Worm (Caenorhabditis elegans) whole organism, L1 larva: ENCODE data around the gene pap-1.

Experiments
- Y116A8C.19 ChIP-seq: sonication (generic microtip); optimal IDR thresholded peaks from 2 replicates; lab custom pipeline; 2016; ENCODE audit warnings: missing compliant biosample characterization, missing genetic modification characterization, borderline replicate concordance
- alr-1 ChIP-seq: fragments of 200-800 bp; sonication (Bioruptor generic); optimal IDR thresholded peaks from 2 replicates; lab custom pipeline; 2018; ENCODE audit warnings: borderline replicate concordance, mild to moderate bottlenecking, missing genetic modification characterization, missing compliant biosample characterization
- ceh-63 ChIP-seq: fragments of 200-800 bp; sonication (Bioruptor generic); optimal IDR thresholded peaks from 2 replicates; lab custom pipeline; 2018; ENCODE audit warnings: mild to moderate bottlenecking, missing genetic modification characterization, missing compliant biosample characterization
- ceh-82 ChIP-seq, 3 experiments: fragments of 150-350 bp in 1 of 3; sonication (generic microtip) in 2 of 3; optimal IDR thresholded peaks; 2 replicates each; lab custom pipeline; 2014 to 2017; ENCODE audit warnings: missing biosample characterization in 3 of 3, missing genetic modification characterization in 3 of 3
- ceh-88 ChIP-seq: fragments of 200-800 bp; sonication (Bioruptor generic); IDR thresholded peaks from 2 replicates; pipeline ENCODE4 v1.3.6; 2022; ENCODE audit warnings: missing genetic modification characterization, missing compliant biosample characterization
- dpl-1 ChIP-seq, 3 experiments: fragments of 150-350 bp in 2 of 3; sonication (generic microtip) in 1 of 3; optimal IDR thresholded peaks; 2 replicates each; lab custom pipeline; 2014 to 2017; ENCODE audit warnings: missing biosample characterization in 3 of 3, missing genetic modification characterization in 3 of 3, missing genetic modification reagents in 3 of 3
- efl-1 ChIP-seq, 4 experiments: fragments of 150-350 bp; optimal IDR thresholded peaks in 3 of 4; peaks in 1 of 4; 1 replicate in 1 of 4; 2 replicates in 3 of 4; lab custom pipeline; 2014; ENCODE audit warnings: missing biosample characterization in 2 of 4, missing genetic modification characterization in 2 of 4, missing genetic modification reagents in 2 of 4
- egl-27 ChIP-seq, 2 experiments: fragments of 150-350 bp in 1 of 2; sonication (generic microtip); optimal IDR thresholded peaks; 3 replicates each; lab custom pipeline; 2017 to 2018; ENCODE audit warnings: missing biosample characterization in 2 of 2, missing genetic modification characterization in 2 of 2, missing genetic modification reagents in 2 of 2
- elt-2 ChIP-seq: sonication (generic microtip); optimal IDR thresholded peaks from 2 replicates; lab custom pipeline; 2016; ENCODE audit warnings: missing genetic modification characterization, mild to moderate bottlenecking, inconsistent platforms, missing compliant biosample characterization, missing genetic modification reagents
- elt-3 ChIP-seq, 6 experiments: fragments of 150-350 bp in 1 of 6; sonication (generic microtip); optimal IDR thresholded peaks; 2 replicates each; lab custom pipeline; 2017 to 2018; ENCODE audit warnings: missing biosample characterization in 6 of 6, missing genetic modification characterization in 6 of 6, inconsistent platforms in 1 of 6
- ets-5 ChIP-seq: fragments of 200-800 bp; sonication (Bioruptor generic); IDR thresholded peaks from 2 replicates; pipeline ENCODE4 v1.3.6; 2022; ENCODE audit warnings: missing genetic modification characterization, missing compliant biosample characterization
- fkh-4 ChIP-seq: sonication (generic microtip); optimal IDR thresholded peaks from 2 replicates; lab custom pipeline; 2016; ENCODE audit warnings: missing compliant biosample characterization, missing genetic modification characterization, borderline replicate concordance
- fos-1 ChIP-seq: fragments of 150-350 bp; optimal IDR thresholded peaks from 2 replicates; lab custom pipeline; 2014; ENCODE audit warnings: missing biosample characterization, missing genetic modification characterization
- grh-1 ChIP-seq: fragments of 200-800 bp; sonication (Bioruptor generic); IDR thresholded peaks from 2 replicates; pipeline ENCODE4 v1.3.6; 2022; ENCODE audit warnings: missing genetic modification reagents, missing genetic modification characterization, missing compliant biosample characterization
- hlh-17 ChIP-seq: fragments of 200-800 bp; sonication (Bioruptor generic); optimal IDR thresholded peaks from 2 replicates; lab custom pipeline; 2018; ENCODE audit warnings: missing genetic modification characterization, mild to moderate bottlenecking, missing compliant biosample characterization, moderate library complexity, borderline replicate concordance
- hlh-4 ChIP-seq: sonication (generic microtip); optimal IDR thresholded peaks from 2 replicates; lab custom pipeline; 2016; ENCODE audit warnings: mild to moderate bottlenecking, missing genetic modification characterization, missing compliant biosample characterization
- jun-1 ChIP-seq: fragments of 150-350 bp; optimal IDR thresholded peaks from 2 replicates; lab custom pipeline; 2014; ENCODE audit warnings: missing biosample characterization, missing genetic modification reagents, missing genetic modification characterization
- lin-13 ChIP-seq: fragments of 150-350 bp; optimal IDR thresholded peaks from 2 replicates; lab custom pipeline; 2014; ENCODE audit warnings: missing biosample characterization, missing genetic modification reagents, missing genetic modification characterization
- lin-14 ChIP-seq: fragments of 200-800 bp; sonication (Bioruptor generic); optimal IDR thresholded peaks from 2 replicates; lab custom pipeline; 2018; ENCODE audit warnings: mild to moderate bottlenecking, missing genetic modification characterization, moderate library complexity, missing compliant biosample characterization
- lin-15B ChIP-seq: fragments of 150-350 bp; sonication (generic microtip); optimal IDR thresholded peaks from 3 replicates; lab custom pipeline; 2014; ENCODE audit warnings: missing biosample characterization, missing genetic modification characterization
- lin-35 ChIP-seq, 2 experiments: fragments of 150-350 bp; optimal IDR thresholded peaks; 2 replicates each; lab custom pipeline; 2014; ENCODE audit warnings: missing biosample characterization in 2 of 2, missing genetic modification characterization in 2 of 2, missing genetic modification reagents in 2 of 2
- lin-39 ChIP-seq: fragments of 150-350 bp; optimal IDR thresholded peaks from 2 replicates; lab custom pipeline; 2014; ENCODE audit warnings: missing biosample characterization, missing genetic modification reagents, missing genetic modification characterization
- lir-3 ChIP-seq: sonication (generic microtip); optimal IDR thresholded peaks from 2 replicates; lab custom pipeline; 2016; ENCODE audit warnings: mild to moderate bottlenecking, missing genetic modification characterization, moderate library complexity, missing compliant biosample characterization; ENCODE audit not compliant: poor library complexity
- lsy-2 ChIP-seq, 2 experiments: fragments of 150-350 bp; optimal IDR thresholded peaks; 2 replicates each; lab custom pipeline; 2014; ENCODE audit warnings: missing biosample characterization in 2 of 2, missing genetic modification characterization in 2 of 2
- mab-9 ChIP-seq: fragments of 200-800 bp; sonication (Bioruptor generic); IDR thresholded peaks from 2 replicates; pipeline ENCODE4 v1.3.6; 2022; ENCODE audit warnings: missing genetic modification reagents, missing genetic modification characterization, missing compliant biosample characterization
- mep-1 ChIP-seq: fragments of 150-350 bp; optimal IDR thresholded peaks from 2 replicates; lab custom pipeline; 2014; ENCODE audit warnings: missing biosample characterization, missing genetic modification characterization
- nhr-12 ChIP-seq: sonication (generic microtip); optimal IDR thresholded peaks from 2 replicates; lab custom pipeline; 2017; ENCODE audit warnings: missing biosample characterization, missing genetic modification characterization
- nhr-20 ChIP-seq: sonication (generic microtip); optimal IDR thresholded peaks from 2 replicates; lab custom pipeline; 2016; ENCODE audit warnings: mild to moderate bottlenecking, missing genetic modification characterization, missing compliant biosample characterization
- nhr-237 ChIP-seq: fragments of 150-350 bp; optimal IDR thresholded peaks from 2 replicates; lab custom pipeline; 2014; ENCODE audit warnings: missing biosample characterization, missing genetic modification characterization
- nhr-28 ChIP-seq: fragments of 150-350 bp; optimal IDR thresholded peaks from 2 replicates; lab custom pipeline; 2014; ENCODE audit warnings: missing biosample characterization, missing genetic modification characterization
- nhr-47 ChIP-seq: sonication (generic microtip); optimal IDR thresholded peaks from 2 replicates; lab custom pipeline; 2016; ENCODE audit warnings: mild to moderate bottlenecking, missing genetic modification characterization, moderate library complexity, missing compliant biosample characterization
- nhr-76 ChIP-seq: sonication (generic microtip); optimal IDR thresholded peaks from 2 replicates; lab custom pipeline; 2017; ENCODE audit warnings: missing biosample characterization, missing genetic modification characterization
- nhr-77 ChIP-seq: fragments of 150-350 bp; optimal IDR thresholded peaks from 2 replicates; lab custom pipeline; 2014; ENCODE audit warnings: missing biosample characterization, missing genetic modification characterization
- nhr-84 ChIP-seq: sonication (generic microtip); optimal IDR thresholded peaks from 2 replicates; lab custom pipeline; 2017; ENCODE audit warnings: missing biosample characterization, missing genetic modification characterization
- nhr-85 ChIP-seq: sonication (generic microtip); peaks from one replicate; lab custom pipeline; 2016; ENCODE audit warnings: missing genetic modification characterization, inconsistent platforms, missing compliant biosample characterization
- pag-3 ChIP-seq: sonication (generic microtip); optimal IDR thresholded peaks from 2 replicates; lab custom pipeline; 2017; ENCODE audit warnings: missing genetic modification characterization, mild to moderate bottlenecking, missing compliant biosample characterization, antibody characterized with exemption, borderline replicate concordance; ENCODE audit not compliant: insufficient read depth
- pax-3 ChIP-seq: fragments of 200-800 bp; sonication (Bioruptor generic); optimal IDR thresholded peaks from 2 replicates; lab custom pipeline; 2018; ENCODE audit warnings: mild to moderate bottlenecking, missing genetic modification characterization, moderate library complexity, missing compliant biosample characterization
- pqm-1 ChIP-seq: sonication (generic microtip); optimal IDR thresholded peaks from 3 replicates; lab custom pipeline; 2017; ENCODE audit warnings: missing biosample characterization, missing genetic modification characterization
- rnt-1 ChIP-seq: sonication (generic microtip); optimal IDR thresholded peaks from 2 replicates; lab custom pipeline; 2016; ENCODE audit warnings: mild to moderate bottlenecking, missing genetic modification characterization, moderate library complexity, missing compliant biosample characterization
- skn-1 ChIP-seq: fragments of 150-350 bp; optimal IDR thresholded peaks from 2 replicates; lab custom pipeline; 2014; ENCODE audit warnings: missing biosample characterization, missing genetic modification characterization
- snu-23 ChIP-seq: sonication (generic microtip); optimal IDR thresholded peaks from 2 replicates; lab custom pipeline; 2016; ENCODE audit warnings: missing genetic modification characterization, missing compliant biosample characterization
- sox-4 ChIP-seq: sonication (generic microtip); optimal IDR thresholded peaks from 2 replicates; lab custom pipeline; 2016; ENCODE audit warnings: missing genetic modification characterization, missing compliant biosample characterization
- tbx-2 ChIP-seq: sonication (generic microtip); optimal IDR thresholded peaks from 2 replicates; lab custom pipeline; 2016; ENCODE audit warnings: missing genetic modification characterization, missing compliant biosample characterization
- tlp-1 ChIP-seq: fragments of 150-350 bp; optimal IDR thresholded peaks from 2 replicates; lab custom pipeline; 2014; ENCODE audit warnings: missing biosample characterization, missing genetic modification characterization
- unc-86 ChIP-seq: sonication (generic microtip); optimal IDR thresholded peaks from 2 replicates; lab custom pipeline; 2016; ENCODE audit warnings: missing genetic modification characterization, missing compliant biosample characterization
- vab-15 ChIP-seq: sonication (generic microtip); optimal IDR thresholded peaks from 2 replicates; lab custom pipeline; 2017; ENCODE audit warnings: missing genotype, mild to moderate bottlenecking, missing genetic modification characterization, missing compliant biosample characterization
- zag-1 ChIP-seq: fragments of 150-350 bp; optimal IDR thresholded peaks from 2 replicates; lab custom pipeline; 2014; ENCODE audit warnings: missing biosample characterization, missing genetic modification characterization
- zip-4 ChIP-seq: fragments of 200-800 bp; sonication (Bioruptor generic); optimal IDR thresholded peaks from 2 replicates; lab custom pipeline; 2018; ENCODE audit warnings: mild to moderate bottlenecking, missing genetic modification characterization, moderate library complexity, missing compliant biosample characterization
- ztf-4 ChIP-seq: fragments of 150-350 bp; optimal IDR thresholded peaks from 2 replicates; lab custom pipeline; 2014; ENCODE audit warnings: missing biosample characterization, missing genetic modification characterization

pap-1 gene

DNA sequence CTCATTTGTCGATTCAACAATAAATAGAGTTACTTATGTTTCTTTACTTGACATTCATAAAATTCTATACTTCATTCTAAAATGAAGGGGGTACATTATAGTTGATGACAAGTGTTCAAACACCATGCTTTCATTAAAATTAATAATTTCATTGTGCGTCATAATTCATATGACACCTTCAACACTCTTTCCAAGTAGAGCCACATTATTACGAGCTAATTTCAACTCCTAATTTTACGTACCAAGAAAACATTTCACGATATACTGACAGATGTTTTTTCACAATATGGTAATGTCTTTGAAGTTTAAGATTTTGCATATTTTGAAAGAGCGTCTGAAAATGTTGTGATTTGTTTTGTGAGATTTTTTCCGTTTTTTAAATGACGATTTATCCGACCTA is 23.7 kb downstream of the pap-1 start (continued):
- TF ChIP-seq nhr-237: no peak

DNA sequence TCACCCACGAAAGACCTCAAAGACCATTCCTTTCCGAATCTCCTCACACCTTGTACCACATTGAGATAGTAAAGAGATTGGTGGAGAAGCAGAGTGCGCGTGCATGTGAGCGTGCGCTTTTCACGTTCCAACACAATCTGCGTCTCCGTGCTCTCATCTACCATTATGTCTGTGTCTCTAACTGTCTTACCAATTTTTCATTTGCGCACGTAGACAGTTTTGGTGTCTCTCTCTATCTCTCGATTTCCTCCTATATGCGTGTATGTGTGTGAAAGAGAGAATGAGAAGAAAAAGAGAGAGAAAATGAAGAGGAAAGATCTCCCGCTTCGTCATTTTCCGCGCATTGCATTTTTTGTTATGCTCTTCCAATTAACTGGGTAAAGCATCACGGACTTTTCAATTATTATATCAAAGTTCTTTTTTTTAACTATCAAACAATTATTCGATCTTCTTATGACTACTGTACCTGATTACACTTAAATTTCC is 24.9 kb downstream of the pap-1 start:
- TF ChIP-seq mab-9 (GFP tag; lab: Robert Waterston, UW) (peak; percentile 80), snu-23 (peak; percentile 98), unc-86 (tag; lab: Kevin White, UChicago) (peak; percentile 95), skn-1 (tag; lab: Kevin White, UChicago) (peak; percentile 77), lsy-2 (tag; optimal IDR thresholded peaks at IDR 0.05; lab: Kevin White, UChicago) (peak; percentile 85 to 93), lin-15B (peak; percentile 39), zip-4 (GFP tag; lab: Kevin White, UChicago) (peak; percentile 56), pqm-1 (tag; lab: Kevin White, UChicago) (peak; percentile 38), rnt-1 (tag; lab: Kevin White, UChicago) (peak; percentile 89), nhr-85 (tag; lab: Kevin White, UChicago) (peak; percentile 99), elt-2 (peak; percentile 69), fkh-4 (tag; lab: Kevin White, UChicago) (no peak), lir-3 (peak; percentile 75), tlp-1 (tag; lab: Kevin White, UChicago) (no peak), tbx-2 (tag; lab: Kevin White, UChicago) (peak; percentile 95), hlh-17 (GFP tag; lab: Kevin White, UChicago) (no peak), hlh-4 (no peak), ceh-63 (GFP tag; lab: Kevin White, UChicago) (no peak), lin-13 (GFP tag; lab: Kevin White, UChicago) (peak; percentile 89), ztf-4 (tag; lab: Kevin White, UChicago) (peak; percentile 96), lin-14 (GFP tag; lab: Kevin White, UChicago) (peak; percentile 100), nhr-28 (tag; lab: Kevin White, UChicago) (no peak), jun-1 (tag; lab: Kevin White, UChicago) (peak; percentile 92), lin-35 (GFP tag; optimal IDR thresholded peaks at IDR 0.05; lab: Kevin White, UChicago) (peak; percentile 85 to 88), dpl-1 (GFP tag; optimal IDR thresholded peaks at IDR 0.05; lab: Kevin White, UChicago) (peak; percentile 62 to 71 (median 64)), ceh-88 (peak; percentile 72; the same call in 1 of the 2 replicates), nhr-76 (tag; lab: Kevin White, UChicago) (peak; percentile 47), fos-1 (tag; lab: Kevin White, UChicago) (peak; percentile 95), mep-1 (peak; percentile 95), efl-1 (optimal IDR thresholded peaks at IDR 0.05; lab: Kevin White, UChicago) (peak; percentile 85 to 91), efl-1 (GFP tag; optimal IDR thresholded peaks at IDR 0.05 in 1 of 2; lab: Kevin White, UChicago) (peak; percentile 55 to 96), zag-1 (tag; lab: Kevin White, UChicago) (peak; percentile 93), nhr-12 (no peak), sox-4 (tag; lab: Kevin White, UChicago) (peak; percentile 80), elt-3 (tag; optimal IDR thresholded peaks at IDR 0.05; lab: Kevin White, UChicago) (peak in 4 of 6 experiments; percentile 90 to 97 (median 93)), lin-39 (peak; percentile 55), alr-1 (tag; lab: Kevin White, UChicago) (no peak), pax-3 (tag; lab: Kevin White, UChicago) (peak; percentile 90), egl-27 (tag; optimal IDR thresholded peaks at IDR 0.05; lab: Kevin White, UChicago) (peak; percentile 92 to 99), vab-15 (tag; lab: Kevin White, UChicago) (peak; percentile 67), nhr-84 (tag; lab: Kevin White, UChicago) (no peak), grh-1 (GFP tag; lab: Robert Waterston, UW) (peak; percentile 74), ets-5 (GFP tag; lab: Robert Waterston, UW) (no peak), nhr-77 (tag; lab: Kevin White, UChicago) (peak; percentile 96), pag-3 (tag; lab: Kevin White, UChicago) (no peak), nhr-47 (tag; lab: Kevin White, UChicago) (peak; percentile 95), Y116A8C.19 (no peak), ceh-82 (tag; optimal IDR thresholded peaks at IDR 0.05; lab: Kevin White, UChicago) (peak; percentile 93 to 95 (median 94)), nhr-20 (tag; lab: Kevin White, UChicago) (peak; percentile 98)
